Fruit fly (Drosophila melanogaster): Measurements from ENCODE around the gene CG46339.

CG46339 gene

dm6 chr3R:26952200-26952856 lies 36.8 kb downstream of the CG46339 start (continued):
- TF ChIP-seq Fer2 (tag; optimal IDR thresholded peaks at IDR 0.05), result no peak
- TF ChIP-seq usp (GFP tag; optimal IDR thresholded peaks at IDR 0.05), result no peak
- TF ChIP-seq Hr78 (GFP tag; optimal IDR thresholded peaks at IDR 0.05), result no peak
- peak; percentile 11 for TF ChIP-seq CG12769 (tag; optimal IDR thresholded peaks at IDR 0.05)
- TF ChIP-seq CG15696 (tag; optimal IDR thresholded peaks at IDR 0.05), result no peak
- TF ChIP-seq Deaf1 (tag; optimal IDR thresholded peaks at IDR 0.05), result no peak
- TF ChIP-seq cato (GFP tag; optimal IDR thresholded peaks at IDR 0.05; ENCODE audit: borderline replicate concordance), result no peak
- TF ChIP-seq CG11695 (GFP tag; IDR thresholded peaks at IDR 0.05), result no peak
- no peak for TF ChIP-seq pfk (GFP tag; optimal IDR thresholded peaks at IDR 0.05)
- no peak for TF ChIP-seq Aef1 (GFP tag; IDR thresholded peaks at IDR 0.05)
- no peak for TF ChIP-seq al (GFP tag; IDR thresholded peaks at IDR 0.05)
- TF ChIP-seq CG33557 (GFP tag; optimal IDR thresholded peaks at IDR 0.05), result no peak
- no peak for TF ChIP-seq Opbp (GFP tag; IDR thresholded peaks at IDR 0.05; ENCODE audit: partially characterized antibody)
- TF ChIP-seq Fer3 (tag; optimal IDR thresholded peaks at IDR 0.05), result peak; percentile 25
- TF ChIP-seq p53 (GFP tag; optimal IDR thresholded peaks at IDR 0.05), result no peak
- TF ChIP-seq slp2 (GFP tag; optimal IDR thresholded peaks at IDR 0.05), result no peak
- TF ChIP-seq CG1832 (GFP tag; optimal IDR thresholded peaks at IDR 0.05), result no peak
- no peak for TF ChIP-seq Dip2 (GFP tag; IDR thresholded peaks at IDR 0.05)
- TF ChIP-seq Hmr (GFP tag; optimal IDR thresholded peaks at IDR 0.05), result peak; percentile 54
- TF ChIP-seq jumu (GFP tag; optimal IDR thresholded peaks at IDR 0.05), result no peak
- TF ChIP-seq kay (GFP tag; optimal IDR thresholded peaks at IDR 0.05), result no peak
- no peak for TF ChIP-seq tgo (GFP tag; IDR thresholded peaks at IDR 0.05)
- TF ChIP-seq gem (tag; optimal IDR thresholded peaks at IDR 0.05), result peak; percentile 49
- TF ChIP-seq CG2712 (tag; optimal IDR thresholded peaks at IDR 0.05), result no peak
- TF ChIP-seq jing (GFP tag; optimal IDR thresholded peaks at IDR 0.05), result no peak
- no peak for TF ChIP-seq CG4820 (GFP tag; optimal IDR thresholded peaks at IDR 0.05)
- no peak for TF ChIP-seq CG6654 (GFP tag; optimal IDR thresholded peaks at IDR 0.05)
- TF ChIP-seq CG7928 (GFP tag; optimal IDR thresholded peaks at IDR 0.05), result no peak
- no peak for TF ChIP-seq tap (tag; optimal IDR thresholded peaks at IDR 0.05)
- peak; percentile 11; the same call in 1 of the 2 replicates for TF ChIP-seq Atf6 (GFP tag; IDR thresholded peaks at IDR 0.05)
- no peak for TF ChIP-seq sens (GFP tag)
- no peak for TF ChIP-seq Dad (GFP tag; optimal IDR thresholded peaks at IDR 0.05)
- no peak for TF ChIP-seq CG3163 (GFP tag; optimal IDR thresholded peaks at IDR 0.05)
- no peak for TF ChIP-seq CG11085 (GFP tag; IDR thresholded peaks at IDR 0.05)
- peak in 1 of 2 experiments; percentile 60 for TF ChIP-seq eve (GFP tag; optimal IDR thresholded peaks at IDR 0.05)
- TF ChIP-seq Dfd (GFP tag; optimal IDR thresholded peaks at IDR 0.05), result no peak
- TF ChIP-seq CG2202 (tag; optimal IDR thresholded peaks at IDR 0.05), result no peak
- TF ChIP-seq Kr (GFP tag; optimal IDR thresholded peaks at IDR 0.05), result no peak
- peak; percentile 20; the same call in 1 of the 2 replicates for TF ChIP-seq sob (GFP tag; IDR thresholded peaks at IDR 0.05)
- no peak for TF ChIP-seq Hmx (GFP tag; optimal IDR thresholded peaks at IDR 0.05)
- no peak for TF ChIP-seq disco-r (GFP tag; optimal IDR thresholded peaks at IDR 0.05)
- TF ChIP-seq Poxn (GFP tag; IDR thresholded peaks at IDR 0.05), result no peak
- TF ChIP-seq CrebB (tag; optimal IDR thresholded peaks at IDR 0.05), result no peak
- no peak for TF ChIP-seq CG14965 (GFP tag; optimal IDR thresholded peaks at IDR 0.05; ENCODE audit: borderline replicate concordance)
- no peak for TF ChIP-seq CG6689 (GFP tag; IDR thresholded peaks at IDR 0.05)
- no peak for TF ChIP-seq CG9609 (GFP tag; optimal IDR thresholded peaks at IDR 0.05)
- peak; percentile 52 for TF ChIP-seq CHES-1-like (GFP tag; optimal IDR thresholded peaks at IDR 0.05)
- TF ChIP-seq CG7271 (tag; optimal IDR thresholded peaks at IDR 0.05), result no peak
- TF ChIP-seq CG34224 (GFP tag; IDR thresholded peaks at IDR 0.05; ENCODE audit: partially characterized antibody), result no peak
- no peak for TF ChIP-seq Drgx (GFP tag; IDR thresholded peaks at IDR 0.05)
- no peak for TF ChIP-seq CG6854 (GFP tag; optimal IDR thresholded peaks at IDR 0.05)
